Worm (Caenorhabditis elegans): ENCODE results near the gene K07H8.12.

DNA sequence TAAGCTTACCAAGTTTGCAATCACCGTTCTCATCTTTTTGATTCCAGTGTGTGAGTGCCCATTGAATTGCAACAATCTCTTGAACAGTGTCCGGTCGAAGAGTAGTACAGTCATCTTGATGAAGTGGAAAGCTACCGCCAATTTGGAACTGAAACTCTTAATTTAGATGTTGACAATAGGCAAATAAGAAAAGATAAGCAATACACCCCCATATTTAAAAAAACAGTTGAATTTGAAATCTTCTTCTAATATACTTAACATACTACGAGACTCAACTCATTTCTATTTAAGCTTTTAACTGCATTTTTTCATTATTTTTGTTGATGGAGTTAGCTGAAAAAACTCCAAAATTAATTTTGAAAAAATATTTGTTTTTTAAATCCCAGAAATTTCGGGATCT is 35.6 kb upstream of the K07H8.12 start:
- TF ChIP-seq ztf-18 (tag; optimal IDR thresholded peaks at IDR 0.05) = no peak
- no peak for TF ChIP-seq athp-1 (tag; optimal IDR thresholded peaks at IDR 0.05)
